Worm (Caenorhabditis elegans) whole organism, early embryonic: ENCODE data around the gene K02E7.11.

ENCODE experiments used
- B0310.2 ChIP-seq: sonication (generic microtip); optimal IDR thresholded peaks from 2 replicates; lab custom pipeline; 2016; ENCODE audit warnings: mild to moderate bottlenecking, missing genetic modification characterization, missing compliant biosample characterization
- F13C5.2 ChIP-seq: sonication (generic microtip); optimal IDR thresholded peaks from 2 replicates; lab custom pipeline; 2017; ENCODE audit warnings: mild to moderate bottlenecking, missing genetic modification characterization, inconsistent platforms, missing compliant biosample characterization
- aly-1 ChIP-seq: sonication (generic microtip); optimal IDR thresholded peaks from 2 replicates; lab custom pipeline; 2016; ENCODE audit warnings: missing genetic modification characterization, missing compliant biosample characterization
- ama-1 ChIP-seq: fragments of 150-350 bp; optimal IDR thresholded peaks from 2 replicates; lab custom pipeline; 2014
- ceh-13 ChIP-seq: fragments of 200-800 bp; sonication (Bioruptor generic); optimal IDR thresholded peaks from 2 replicates; lab custom pipeline; 2018; ENCODE audit warnings: mild to moderate bottlenecking, missing genetic modification characterization, missing compliant biosample characterization
- ceh-36 ChIP-seq: sonication (generic microtip); optimal IDR thresholded peaks from 2 replicates; lab custom pipeline; 2016; ENCODE audit warnings: missing genetic modification characterization, inconsistent platforms, missing compliant biosample characterization
- ets-7 ChIP-seq: sonication (generic microtip); optimal IDR thresholded peaks from 2 replicates; lab custom pipeline; 2016; ENCODE audit warnings: missing genotype, missing genetic modification characterization, missing compliant biosample characterization
- flt-1 ChIP-seq: fragments of 200-800 bp; sonication (Bioruptor generic); IDR thresholded peaks from 2 replicates; pipeline ENCODE4 v1.3.6; 2022; ENCODE audit warnings: missing genetic modification characterization, missing compliant biosample characterization
- hmbx-1 ChIP-seq: sonication (generic microtip); optimal IDR thresholded peaks from 2 replicates; lab custom pipeline; 2016; ENCODE audit warnings: mild to moderate bottlenecking, missing genetic modification characterization, missing compliant biosample characterization
- hmg-4 ChIP-seq: fragments of 200-800 bp; sonication (Bioruptor generic); optimal IDR thresholded peaks from 2 replicates; lab custom pipeline; 2018; ENCODE audit warnings: mild to moderate bottlenecking, missing genetic modification characterization, missing compliant biosample characterization
- hnd-1 ChIP-seq: sonication (generic microtip); optimal IDR thresholded peaks from 2 replicates; lab custom pipeline; 2016; ENCODE audit warnings: missing genetic modification characterization, missing compliant biosample characterization
- pes-1 ChIP-seq: fragments of 200-800 bp; sonication (Bioruptor generic); IDR thresholded peaks from 2 replicates; pipeline ENCODE4 v1.3.6; 2022; ENCODE audit warnings: missing genetic modification reagents, missing genetic modification characterization, missing compliant biosample characterization
- scrt-1 ChIP-seq: fragments of 200-800 bp; sonication (Bioruptor generic); IDR thresholded peaks from 2 replicates; pipeline ENCODE4 v1.3.6; 2022; ENCODE audit warnings: missing genetic modification characterization, missing compliant biosample characterization
- sea-1 ChIP-seq: fragments of 200-800 bp; sonication (Bioruptor generic); conservative IDR thresholded peaks from 2 replicates; pipeline ENCODE4 v1.3.6; 2022; ENCODE audit warnings: missing genetic modification characterization, missing compliant biosample characterization
- tbx-11 ChIP-seq: fragments of 200-800 bp; sonication (Bioruptor generic); IDR thresholded peaks from 2 replicates; pipeline ENCODE4 v1.3.6; 2022; ENCODE audit warnings: missing genetic modification characterization, missing compliant biosample characterization
- tbx-37 ChIP-seq: fragments of 200-800 bp; sonication (Bioruptor generic); conservative IDR thresholded peaks from 2 replicates; pipeline ENCODE4 v1.3.6; 2022; ENCODE audit warnings: missing genetic modification reagents, missing genetic modification characterization, missing compliant biosample characterization
- tra-4 ChIP-seq: sonication (generic microtip); optimal IDR thresholded peaks from 2 replicates; lab custom pipeline; 2017; ENCODE audit warnings: missing genetic modification characterization, missing compliant biosample characterization

K02E7.11 gene

DNA sequence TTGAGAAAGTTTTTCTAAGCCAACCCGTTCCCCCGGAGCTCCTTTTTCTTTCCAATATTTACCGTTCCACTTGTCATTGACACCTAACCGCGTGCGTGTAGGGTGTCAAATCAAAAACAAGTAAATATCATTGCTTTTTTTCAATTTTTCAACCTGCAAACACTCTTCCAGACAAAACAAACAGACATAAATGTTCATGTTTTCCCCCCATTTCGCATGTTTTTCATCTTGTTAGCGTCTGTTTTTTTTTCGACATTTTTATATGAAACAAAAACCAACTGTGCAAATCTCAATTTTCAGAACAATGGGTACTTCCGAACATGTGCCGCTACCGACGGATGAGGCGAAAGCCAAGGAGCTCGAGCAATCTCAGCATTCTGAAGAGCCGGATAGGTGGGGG lies 16.4 kb upstream of the K02E7.11 start, which contains the start of gene snf-3:
TSS of gene snf-3 (plus strand) at position 301 of the 400 bp plus-strand sequence.
- TF ChIP-seq hmbx-1 (no peak), tbx-11 (no peak), ama-1 (lab: Kevin White, UChicago) (no peak), sea-1 (GFP tag; lab: Robert Waterston, UW) (no peak), pes-1 (GFP tag; lab: Robert Waterston, UW) (no peak), tbx-37 (GFP tag; lab: Robert Waterston, UW) (no peak), tra-4 (tag; lab: Kevin White, UChicago) (no peak), ceh-13 (GFP tag; lab: Kevin White, UChicago) (no peak), hnd-1 (tag; lab: Kevin White, UChicago) (no peak), aly-1 (tag; lab: Kevin White, UChicago) (no peak), flt-1 (GFP tag; lab: Robert Waterston, UW) (no peak), F13C5.2 (tag; lab: Kevin White, UChicago) (no peak)

ce11 chrII:1090743-1091142 lies 15.4 kb upstream of the K02E7.11 start:
- TF ChIP-seq pes-1 (GFP tag; lab: Robert Waterston, UW) (no peak), flt-1 (GFP tag; lab: Robert Waterston, UW) (no peak), ama-1 (lab: Kevin White, UChicago) (no peak), aly-1 (tag; lab: Kevin White, UChicago) (no peak), tbx-11 (no peak), B0310.2 (no peak), ets-7 (tag; lab: Kevin White, UChicago) (no peak), ceh-36 (tag; lab: Kevin White, UChicago) (no peak), hmbx-1 (no peak), tra-4 (tag; lab: Kevin White, UChicago) (no peak)

DNA sequence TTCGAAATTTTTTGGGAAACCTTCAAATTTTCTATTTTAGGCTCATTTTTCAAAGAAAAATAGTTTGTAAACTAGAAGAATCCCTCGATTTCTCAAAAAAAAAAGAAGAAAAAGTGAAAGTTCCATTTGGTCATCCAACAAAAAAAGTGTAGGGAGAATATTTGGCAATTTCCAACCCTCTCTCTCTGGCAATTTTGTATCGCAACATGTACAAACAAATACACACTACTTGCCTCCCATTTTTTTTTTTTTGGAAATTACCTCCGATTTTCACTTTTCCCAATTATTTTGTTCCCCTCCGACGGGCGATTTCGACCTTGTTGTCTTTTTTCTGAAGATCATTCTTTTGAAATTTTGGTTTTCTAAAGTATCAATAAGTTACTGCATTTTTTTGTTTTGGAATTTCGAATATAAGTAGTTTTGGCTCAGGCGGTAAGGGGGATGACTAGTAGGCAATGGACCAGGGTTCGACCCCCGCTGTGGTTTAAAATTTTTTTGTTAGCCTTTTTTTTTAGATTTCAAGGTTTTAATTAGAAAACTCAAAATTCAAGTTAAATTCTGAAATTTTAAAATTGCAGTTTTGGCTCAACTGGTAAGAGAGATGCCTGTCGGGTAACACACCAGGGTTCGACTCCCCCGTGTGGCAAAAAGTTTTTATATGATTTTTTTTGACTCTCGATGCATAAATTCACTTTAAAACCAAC lies 13.4 kb upstream of the K02E7.11 start:
- TF ChIP-seq flt-1 (GFP tag; lab: Robert Waterston, UW) (no peak), B0310.2 (no peak), scrt-1 (no peak), ceh-36 (tag; lab: Kevin White, UChicago) (no peak), pes-1 (GFP tag; lab: Robert Waterston, UW) (no peak), aly-1 (tag; lab: Kevin White, UChicago) (no peak), hmbx-1 (no peak), tbx-11 (no peak), hnd-1 (tag; lab: Kevin White, UChicago) (no peak), tbx-37 (GFP tag; lab: Robert Waterston, UW) (no peak), tra-4 (tag; lab: Kevin White, UChicago) (no peak), ama-1 (lab: Kevin White, UChicago) (no peak), ceh-13 (GFP tag; lab: Kevin White, UChicago) (no peak), hmg-4 (no peak), F13C5.2 (tag; lab: Kevin White, UChicago) (no peak), ets-7 (tag; lab: Kevin White, UChicago) (no peak), sea-1 (GFP tag; lab: Robert Waterston, UW) (no peak)

- TF ChIP-seq scrt-1 (no peak), ceh-36 (tag; lab: Kevin White, UChicago) (no peak), tbx-11 (no peak), F13C5.2 (tag; lab: Kevin White, UChicago) (no peak), ama-1 (lab: Kevin White, UChicago) (no peak), ets-7 (tag; lab: Kevin White, UChicago) (no peak), sea-1 (GFP tag; lab: Robert Waterston, UW) (no peak), tbx-37 (GFP tag; lab: Robert Waterston, UW) (no peak), ceh-13 (GFP tag; lab: Kevin White, UChicago) (no peak), hmbx-1 (no peak), aly-1 (tag; lab: Kevin White, UChicago) (no peak), hnd-1 (tag; lab: Kevin White, UChicago) (no peak)
These were observed 11.2 kb upstream of the K02E7.11 start for ce11 chrII:1086479-1086878.

DNA sequence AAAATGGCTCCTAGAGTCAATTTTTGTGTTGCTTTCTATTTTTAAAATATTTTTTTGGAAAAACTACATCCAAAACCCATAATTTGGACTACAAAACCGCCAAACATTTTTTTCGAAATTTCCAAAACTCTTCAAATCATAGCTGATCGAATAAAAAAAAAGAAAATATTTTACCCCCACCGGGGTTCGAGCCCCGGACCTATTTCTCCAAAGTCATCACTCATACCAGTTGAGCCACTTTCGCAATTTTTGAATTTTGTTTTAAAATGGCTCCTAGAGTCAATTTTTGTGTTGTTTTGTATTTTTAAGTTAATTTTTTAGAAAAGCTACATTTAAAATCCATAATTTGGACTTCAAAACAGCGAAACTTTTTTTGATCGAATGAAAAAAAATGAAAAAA lies 10.2 kb upstream of the K02E7.11 start:
- no peak for TF ChIP-seq hmg-4
- TF ChIP-seq sea-1 (GFP tag; lab: Robert Waterston, UW): no peak
- TF ChIP-seq ceh-36 (tag; lab: Kevin White, UChicago): no peak
- TF ChIP-seq tbx-37 (GFP tag; lab: Robert Waterston, UW): no peak
- no peak for TF ChIP-seq ama-1 (lab: Kevin White, UChicago)
- TF ChIP-seq hmbx-1: no peak
- TF ChIP-seq B0310.2: no peak
- TF ChIP-seq flt-1 (GFP tag; lab: Robert Waterston, UW): no peak
- TF ChIP-seq scrt-1: no peak
- TF ChIP-seq hnd-1 (tag; lab: Kevin White, UChicago): no peak
- TF ChIP-seq aly-1 (tag; lab: Kevin White, UChicago): no peak
- no peak for TF ChIP-seq tbx-11
- no peak for TF ChIP-seq ceh-13 (GFP tag; lab: Kevin White, UChicago)
- TF ChIP-seq tra-4 (tag; lab: Kevin White, UChicago): no peak
- TF ChIP-seq ets-7 (tag; lab: Kevin White, UChicago): no peak
- TF ChIP-seq pes-1 (GFP tag; lab: Robert Waterston, UW): no peak
- no peak for TF ChIP-seq F13C5.2 (tag; lab: Kevin White, UChicago)

ce11 chrII:1084899-1085298 lies 9.6 kb upstream of the K02E7.11 start:
- TF ChIP-seq hmbx-1 (no peak), pes-1 (GFP tag; lab: Robert Waterston, UW) (no peak), aly-1 (tag; lab: Kevin White, UChicago) (no peak), ama-1 (lab: Kevin White, UChicago) (no peak), ceh-36 (tag; lab: Kevin White, UChicago) (no peak), tbx-11 (no peak), flt-1 (GFP tag; lab: Robert Waterston, UW) (no peak), hmg-4 (no peak)

DNA sequence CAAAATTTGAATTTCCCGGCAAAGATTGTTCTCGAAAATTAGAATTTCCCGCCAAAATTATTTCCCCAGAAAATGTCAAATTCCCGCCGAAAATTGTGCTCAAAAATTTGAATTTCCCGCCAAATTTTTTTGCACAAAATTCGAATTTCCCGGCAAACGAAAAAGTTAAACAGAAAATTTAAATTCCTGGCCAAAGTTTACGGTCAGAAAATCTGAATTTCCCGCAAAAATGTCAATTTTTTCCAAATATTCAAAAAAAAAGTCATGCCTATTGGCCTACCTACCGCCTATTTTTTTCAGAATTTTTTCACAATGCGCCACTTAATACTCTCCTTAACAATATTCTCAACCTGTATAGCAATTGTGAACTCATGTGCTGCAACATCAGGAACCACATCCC lies 7.5 kb upstream of the K02E7.11 start, which contains the start of gene K02E7.1:
TSS of gene K02E7.1 (plus strand) at position 301 of the 400 bp plus-strand sequence.
- TF ChIP-seq tbx-37 (GFP tag; lab: Robert Waterston, UW) (no peak), ceh-36 (tag; lab: Kevin White, UChicago) (no peak), ama-1 (lab: Kevin White, UChicago) (no peak), B0310.2 (no peak), scrt-1 (no peak), sea-1 (GFP tag; lab: Robert Waterston, UW) (no peak), ceh-13 (GFP tag; lab: Kevin White, UChicago) (no peak), ets-7 (tag; lab: Kevin White, UChicago) (no peak), pes-1 (GFP tag; lab: Robert Waterston, UW) (no peak), hnd-1 (tag; lab: Kevin White, UChicago) (no peak), flt-1 (GFP tag; lab: Robert Waterston, UW) (no peak), tbx-11 (no peak), aly-1 (tag; lab: Kevin White, UChicago) (no peak), F13C5.2 (tag; lab: Kevin White, UChicago) (no peak), tra-4 (tag; lab: Kevin White, UChicago) (no peak), hmg-4 (no peak), hmbx-1 (no peak)
